Worm (Caenorhabditis elegans) whole organism, L4/young adult: Measurements from ENCODE around the gene str-221.

ENCODE experiments used
- W03F9.2 ChIP-seq: fragments of 150-350 bp; optimal IDR thresholded peaks from 2 replicates; lab custom pipeline; 2014; ENCODE audit warnings: missing biosample characterization, missing genetic modification characterization
- dao-5 ChIP-seq: sonication (generic microtip); optimal IDR thresholded peaks from 2 replicates; lab custom pipeline; 2016; ENCODE audit warnings: missing genotype, missing genetic modification characterization, moderate library complexity, missing compliant biosample characterization
- him-1 ChIP-seq: sonication (generic microtip); optimal IDR thresholded peaks from 2 replicates; lab custom pipeline; 2016; ENCODE audit warnings: missing genotype, missing genetic modification reagents, missing genetic modification characterization, missing compliant biosample characterization

DNA sequence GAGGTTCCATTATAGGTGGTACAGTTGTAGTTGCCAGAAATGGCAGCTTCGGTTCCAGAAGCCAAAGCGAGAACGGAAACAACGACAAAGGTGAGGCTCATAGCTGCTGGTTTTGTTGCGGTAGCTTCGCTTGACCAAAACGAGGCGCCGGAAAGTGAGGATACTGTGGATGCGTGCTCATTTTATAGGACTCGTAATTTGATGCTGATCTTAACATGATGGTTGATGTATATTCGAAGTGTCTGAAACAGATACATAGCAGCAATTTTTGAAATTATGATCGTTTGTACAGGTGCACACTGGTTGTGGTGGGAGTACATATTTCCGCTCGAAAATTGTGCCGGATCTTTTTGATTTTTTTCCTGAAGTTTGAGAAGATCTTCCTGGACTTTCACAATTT, 9.0 kb upstream of the str-221 start, which contains the start of gene Y46H3D.8:
- TF ChIP-seq him-1 (tag; lab: Kevin White, UChicago) (no peak), W03F9.2 (no peak), dao-5 (tag; lab: Kevin White, UChicago) (no peak)
